Fruit fly (Drosophila melanogaster): ENCODE measurements around the gene Gr64c.

The Gr64c gene

dm6 chr3L:3983466-3983946, 44.9 kb upstream of the Gr64c start, which contains the start of gene scrt (continued):
- TF ChIP-seq CG4730 (GFP tag; IDR thresholded peaks at IDR 0.05): no peak
- peak; percentile 18 for TF ChIP-seq CG2116 (GFP tag; optimal IDR thresholded peaks at IDR 0.05)
- TF ChIP-seq CG12299 (tag; optimal IDR thresholded peaks at IDR 0.05): no peak
- TF ChIP-seq CoRest (tag; optimal IDR thresholded peaks at IDR 0.05): peak; percentile 54
- TF ChIP-seq mld (GFP tag; IDR thresholded peaks at IDR 0.05; ENCODE audit: partially characterized antibody): no peak
- no peak for TF ChIP-seq vfl (GFP tag; optimal IDR thresholded peaks at IDR 0.05)
- TF ChIP-seq br (optimal IDR thresholded peaks at IDR 0.05): no peak
- TF ChIP-seq Spps (tag; optimal IDR thresholded peaks at IDR 0.05): no peak
- no peak for TF ChIP-seq Bteb2 (GFP tag; optimal IDR thresholded peaks at IDR 0.05)
- TF ChIP-seq ftz-f1 (GFP tag; optimal IDR thresholded peaks at IDR 0.05): no peak
- TF ChIP-seq CG11696 (GFP tag; IDR thresholded peaks at IDR 0.05): no peak
- TF ChIP-seq CG2712 (tag; optimal IDR thresholded peaks at IDR 0.05): peak; percentile 77
- peak; percentile 73 for TF ChIP-seq seq (GFP tag; IDR thresholded peaks at IDR 0.05)
- TF ChIP-seq Poxn (GFP tag; IDR thresholded peaks at IDR 0.05): no peak
- 0 out of 3 replicates have a peak, but pooled peaks have one; percentile 44 for TF ChIP-seq CG17361 (GFP tag; IDR thresholded peaks at IDR 0.05)
- no peak for TF ChIP-seq oc (tag; optimal IDR thresholded peaks at IDR 0.05)
- TF ChIP-seq PHDP (tag; optimal IDR thresholded peaks at IDR 0.05): peak; percentile 73
- no peak for TF ChIP-seq dm (GFP tag; optimal IDR thresholded peaks at IDR 0.05)
- TF ChIP-seq Jarid2 (GFP tag; optimal IDR thresholded peaks at IDR 0.05): peak; percentile 44
- TF ChIP-seq al (GFP tag; IDR thresholded peaks at IDR 0.05): no peak
- TF ChIP-seq peb (GFP tag; IDR thresholded peaks at IDR 0.05): peak; percentile 53; the same call in 1 of the 2 replicates
- no peak for TF ChIP-seq CG3726 (GFP tag; IDR thresholded peaks at IDR 0.05)
- TF ChIP-seq lola (GFP tag; optimal IDR thresholded peaks at IDR 0.05): peak in 1 of 3 experiments; percentile 90
- no peak for TF ChIP-seq CG15479 (GFP tag; optimal IDR thresholded peaks at IDR 0.05)
- TF ChIP-seq Nf-YC (tag; optimal IDR thresholded peaks at IDR 0.05): no peak
- no peak for TF ChIP-seq pnt (GFP tag; optimal IDR thresholded peaks at IDR 0.05)
- no peak for TF ChIP-seq CG8944 (GFP tag; optimal IDR thresholded peaks at IDR 0.05)
- 0 out of 2 replicates have a peak, but pooled peaks have one; percentile 33 for TF ChIP-seq CG17328 (GFP tag; IDR thresholded peaks at IDR 0.05)
- TF ChIP-seq Dref (GFP tag; IDR thresholded peaks at IDR 0.05): no peak
- TF ChIP-seq chinmo (GFP tag; IDR thresholded peaks at IDR 0.05; ENCODE audit: partially characterized antibody): no peak
- TF ChIP-seq BtbVII (GFP tag; optimal IDR thresholded peaks at IDR 0.05): peak; percentile 28
- TF ChIP-seq Side (GFP tag; optimal IDR thresholded peaks at IDR 0.05): peak; percentile 21
- no peak for TF ChIP-seq CG9797 (GFP tag; optimal IDR thresholded peaks at IDR 0.05)
- no peak for TF ChIP-seq Fer3 (tag; optimal IDR thresholded peaks at IDR 0.05)
- TF ChIP-seq Lhr (GFP tag; optimal IDR thresholded peaks at IDR 0.05): no peak
- peak; percentile 32; the same call in 1 of the 2 replicates for TF ChIP-seq Rfx (GFP tag; IDR thresholded peaks at IDR 0.05)
- no peak for TF ChIP-seq nerfin-2 (GFP tag; IDR thresholded peaks at IDR 0.05; ENCODE audit: partially characterized antibody)
- no peak for TF ChIP-seq abd-A (tag; optimal IDR thresholded peaks at IDR 0.05)
- peak; percentile 71 for TF ChIP-seq dysf (GFP tag; IDR thresholded peaks at IDR 0.05)
- no peak for TF ChIP-seq Kr (GFP tag; optimal IDR thresholded peaks at IDR 0.05)
- TF ChIP-seq CrebB (tag; optimal IDR thresholded peaks at IDR 0.05): no peak
- peak; percentile 91 for TF ChIP-seq dmrt11E (tag; optimal IDR thresholded peaks at IDR 0.05)
- no peak for TF ChIP-seq tup (GFP tag; optimal IDR thresholded peaks at IDR 0.05)
- TF ChIP-seq CG7556 (GFP tag; optimal IDR thresholded peaks at IDR 0.05): peak; percentile 61
- no peak for TF ChIP-seq pita (GFP tag; optimal IDR thresholded peaks at IDR 0.05)
- TF ChIP-seq CG6689 (GFP tag; IDR thresholded peaks at IDR 0.05): no peak
- TF ChIP-seq Dbx (GFP tag; IDR thresholded peaks at IDR 0.05): no peak; the same call in 2 of the 3 replicates
- TF ChIP-seq crc (GFP tag; optimal IDR thresholded peaks at IDR 0.05): no peak
- no peak for TF ChIP-seq sens-2 (GFP tag; IDR thresholded peaks at IDR 0.05)
- peak; percentile 76 for TF ChIP-seq zfh1 (GFP tag; IDR thresholded peaks at IDR 0.05)
- TF ChIP-seq Dfd (GFP tag; optimal IDR thresholded peaks at IDR 0.05): no peak

Data from whole organism, embryonic.